Fruit fly (Drosophila melanogaster) whole organism, embryonic: ENCODE data around the gene RpS28a.

Source experiments
- Adf1 ChIP-seq: fragments of 200-800 bp; sonication (Bioruptor generic); IDR thresholded peaks from 2 replicates; pipeline ENCODE4 v1.3.6; 2022; ENCODE audit warnings: missing biosample characterization, missing genetic modification characterization
- Atf-2 ChIP-seq: fragments of 200-800 bp; sonication (Bioruptor generic); optimal IDR thresholded peaks from 2 replicates; lab custom pipeline; 2016; ENCODE audit warnings: missing biosample characterization, missing genetic modification characterization
- CG10267 ChIP-seq: fragments of 200-800 bp; sonication (Bioruptor generic); optimal IDR thresholded peaks from 2 replicates; lab custom pipeline; 2018; ENCODE audit warnings: missing biosample characterization, mild to moderate bottlenecking, missing genetic modification characterization, moderate library complexity
- CG11456 ChIP-seq: fragments of 200-800 bp; sonication (Bioruptor generic); IDR thresholded peaks from 3 replicates; pipeline ENCODE4 v1.3.6; 2022; ENCODE audit warnings: missing biosample characterization, missing genetic modification characterization
- CG12659 ChIP-seq: fragments of 200-800 bp; sonication (Bioruptor generic); optimal IDR thresholded peaks from 3 replicates; lab custom pipeline; 2017; ENCODE audit warnings: mild to moderate bottlenecking, missing biosample characterization, missing genetic modification reagents, missing genetic modification characterization
- CG14014 ChIP-seq: fragments of 200-800 bp; sonication (Bioruptor generic); IDR thresholded peaks from 2 replicates; pipeline ENCODE4 v1.3.6; 2022; ENCODE audit warnings: missing biosample characterization, missing genetic modification characterization
- CG14860 ChIP-seq: fragments of 200-800 bp; sonication (Bioruptor generic); IDR thresholded peaks from 3 replicates; pipeline ENCODE4 v1.3.6; 2022; ENCODE audit warnings: missing biosample characterization, missing genetic modification characterization; ENCODE audit not compliant: partially characterized antibody
- CG16815 ChIP-seq: fragments of 200-800 bp; sonication (Bioruptor generic); optimal IDR thresholded peaks from 3 replicates; lab custom pipeline; 2017; ENCODE audit warnings: missing biosample characterization, mild to moderate bottlenecking, missing genetic modification characterization
- CG17186 ChIP-seq: fragments of 200-800 bp; sonication (Bioruptor generic); optimal IDR thresholded peaks from 3 replicates; lab custom pipeline; 2017; ENCODE audit warnings: missing biosample characterization, missing genetic modification reagents, missing genetic modification characterization
- CG2129 ChIP-seq: fragments of 200-800 bp; sonication (Bioruptor generic); IDR thresholded peaks from 2 replicates; pipeline ENCODE4 v1.3.6; 2022; ENCODE audit warnings: missing biosample characterization, missing genetic modification characterization; ENCODE audit not compliant: partially characterized antibody
- CG33213 ChIP-seq: fragments of 200-800 bp; sonication (Bioruptor generic); optimal IDR thresholded peaks from 3 replicates; lab custom pipeline; 2016; ENCODE audit warnings: missing biosample characterization, missing genetic modification characterization
- CG3407 ChIP-seq: fragments of 200-800 bp; sonication (Bioruptor generic); optimal IDR thresholded peaks from 2 replicates; lab custom pipeline; 2018; ENCODE audit warnings: missing biosample characterization, mild to moderate bottlenecking, missing genetic modification characterization
- CG34224 ChIP-seq: fragments of 200-800 bp; sonication (Bioruptor generic); IDR thresholded peaks from 3 replicates; pipeline ENCODE4 v1.3.6; 2022; ENCODE audit warnings: missing biosample characterization, missing genetic modification characterization; ENCODE audit not compliant: partially characterized antibody
- CG42726 ChIP-seq: fragments of 200-800 bp; sonication (Bioruptor generic); IDR thresholded peaks from 2 replicates; pipeline ENCODE4 v1.3.6; 2022; ENCODE audit warnings: missing biosample characterization, missing genetic modification characterization; ENCODE audit not compliant: partially characterized antibody
- CG6272 ChIP-seq: fragments of 200-800 bp; sonication (Bioruptor generic); IDR thresholded peaks from 2 replicates; pipeline ENCODE4 v1.3.6; 2022; ENCODE audit warnings: missing biosample characterization, missing genetic modification characterization
- CG6689 ChIP-seq: fragments of 200-800 bp; sonication (Bioruptor generic); IDR thresholded peaks from 2 replicates; pipeline ENCODE4 v1.3.6; 2022; ENCODE audit warnings: missing biosample characterization, missing genetic modification characterization
- CG7963 ChIP-seq: fragments of 200-800 bp; sonication (Bioruptor generic); IDR thresholded peaks from 3 replicates; pipeline ENCODE4 v1.3.6; 2022; ENCODE audit warnings: missing biosample characterization, missing genetic modification characterization; ENCODE audit not compliant: partially characterized antibody
- CG8765 ChIP-seq: fragments of 200-800 bp; sonication (Bioruptor generic); IDR thresholded peaks from 2 replicates; pipeline ENCODE4 v1.3.6; 2022; ENCODE audit warnings: missing biosample characterization, missing genetic modification characterization
- CG9797 ChIP-seq: fragments of 200-800 bp; sonication (Bioruptor generic); optimal IDR thresholded peaks from 3 replicates; lab custom pipeline; 2018; ENCODE audit warnings: missing biosample characterization, mild to moderate bottlenecking, missing genetic modification characterization
- CG9876 ChIP-seq: fragments of 200-800 bp; sonication (Bioruptor generic); optimal IDR thresholded peaks from 2 replicates; lab custom pipeline; 2016; ENCODE audit warnings: missing biosample characterization, missing genetic modification characterization
- CG9932 ChIP-seq: fragments of 200-800 bp; sonication (Bioruptor generic); IDR thresholded peaks from 2 replicates; pipeline ENCODE4 v1.3.6; 2022; ENCODE audit warnings: missing biosample characterization, missing genetic modification characterization
- CHES-1-like ChIP-seq: fragments of 200-800 bp; sonication (Bioruptor generic); optimal IDR thresholded peaks from 2 replicates; lab custom pipeline; 2016; ENCODE audit warnings: missing biosample characterization, missing genetic modification characterization
- CTCF ChIP-seq: fragments of 200-800 bp; sonication (Bioruptor generic); optimal IDR thresholded peaks from 2 replicates; lab custom pipeline; 2017; ENCODE audit warnings: missing biosample characterization, mild to moderate bottlenecking, missing genetic modification characterization, moderate library complexity
- Dip2 ChIP-seq: fragments of 200-800 bp; sonication (Bioruptor generic); IDR thresholded peaks from 2 replicates; pipeline ENCODE4 v1.3.6; 2022; ENCODE audit warnings: missing biosample characterization, missing genetic modification characterization
- E2f2 ChIP-seq: fragments of 200-800 bp; sonication (Bioruptor generic); IDR thresholded peaks from 2 replicates; pipeline ENCODE4 v1.3.6; 2022; ENCODE audit warnings: missing biosample characterization, missing genetic modification characterization
- Fer3 ChIP-seq: fragments of 200-800 bp; sonication (Bioruptor generic); optimal IDR thresholded peaks from 2 replicates; lab custom pipeline; 2018; ENCODE audit warnings: missing biosample characterization, mild to moderate bottlenecking, missing genetic modification characterization, moderate library complexity
- Gug ChIP-seq: fragments of 200-800 bp; sonication (Bioruptor generic); IDR thresholded peaks from 4 replicates; pipeline ENCODE4 v1.3.6; 2022; ENCODE audit warnings: missing biosample characterization, missing genetic modification characterization
- Lhr ChIP-seq: fragments of 200-800 bp; sonication (Bioruptor generic); optimal IDR thresholded peaks from 3 replicates; lab custom pipeline; 2017; ENCODE audit warnings: mild to moderate bottlenecking, missing biosample characterization, missing genetic modification reagents, missing genetic modification characterization
- MESR4 ChIP-seq: fragments of 200-800 bp; sonication (Bioruptor generic); optimal IDR thresholded peaks from 2 replicates; lab custom pipeline; 2018; ENCODE audit warnings: missing biosample characterization, mild to moderate bottlenecking, missing genetic modification characterization, moderate library complexity
- Mad ChIP-seq: fragments of 200-800 bp; sonication (Bioruptor generic); optimal IDR thresholded peaks from 2 replicates; lab custom pipeline; 2016; ENCODE audit warnings: missing biosample characterization, missing genetic modification characterization
- Opbp ChIP-seq: fragments of 200-800 bp; sonication (Bioruptor generic); IDR thresholded peaks from 3 replicates; pipeline ENCODE4 v1.3.6; 2022; ENCODE audit warnings: missing biosample characterization, missing genetic modification characterization; ENCODE audit not compliant: partially characterized antibody
- Scr ChIP-seq: fragments of 200-800 bp; sonication (Bioruptor generic); IDR thresholded peaks from 2 replicates; pipeline ENCODE4 v1.3.6; 2022; ENCODE audit warnings: missing biosample characterization, missing genetic modification characterization; ENCODE audit not compliant: partially characterized antibody
- Sry-β ChIP-seq: fragments of 200-800 bp; sonication (Bioruptor generic); optimal IDR thresholded peaks from 2 replicates; lab custom pipeline; 2018; ENCODE audit warnings: missing biosample characterization, mild to moderate bottlenecking, missing genetic modification characterization, moderate library complexity
- Ssrp ChIP-seq: fragments of 200-800 bp; sonication (Bioruptor generic); optimal IDR thresholded peaks from 2 replicates; lab custom pipeline; 2018; ENCODE audit warnings: missing biosample characterization, mild to moderate bottlenecking, missing genetic modification characterization, moderate library complexity
- amos ChIP-seq: fragments of 200-800 bp; sonication (Bioruptor generic); IDR thresholded peaks from 2 replicates; pipeline ENCODE4 v1.3.6; 2022; ENCODE audit warnings: missing biosample characterization, missing genetic modification characterization; ENCODE audit not compliant: partially characterized antibody
- ase ChIP-seq: fragments of 200-800 bp; sonication (Bioruptor generic); IDR thresholded peaks from 3 replicates; pipeline ENCODE4 v1.3.6; 2022; ENCODE audit warnings: missing biosample characterization, missing genetic modification characterization
- chif ChIP-seq, 2 experiments: fragments of 200-800 bp; sonication (Bioruptor generic); optimal IDR thresholded peaks; 3 replicates each; lab custom pipeline; 2016; ENCODE audit warnings: missing biosample characterization in 2 of 2, missing genetic modification characterization in 2 of 2
- hb ChIP-seq: fragments of 200-800 bp; sonication (Bioruptor generic); IDR thresholded peaks from 3 replicates; pipeline ENCODE4 v1.3.6; 2022; ENCODE audit warnings: missing biosample characterization, missing genetic modification characterization; ENCODE audit not compliant: partially characterized antibody
- knrl ChIP-seq: fragments of 200-800 bp; sonication (Bioruptor generic); IDR thresholded peaks from 3 replicates; pipeline ENCODE4 v1.3.6; 2022; ENCODE audit warnings: missing biosample characterization, missing genetic modification characterization; ENCODE audit not compliant: partially characterized antibody
- nmo ChIP-seq: fragments of 200-800 bp; sonication (Bioruptor generic); optimal IDR thresholded peaks from 2 replicates; lab custom pipeline; 2018; ENCODE audit warnings: missing biosample characterization, mild to moderate bottlenecking, missing genetic modification characterization, moderate library complexity
- pan ChIP-seq, 4 experiments: fragments of >200 bp in 3 of 4; fragments of 200-800 bp in 1 of 4; sonication (Bioruptor generic) in 1 of 4; optimal IDR thresholded peaks in 3 of 4; IDR thresholded peaks in 1 of 4; 2 replicates each; pipeline versions ENCODE4 v1.3.6 to Lab custom; 2017 to 2022; ENCODE audit warnings: missing biosample characterization in 2 of 4, missing genetic modification characterization in 2 of 4, mixed read lengths in 1 of 4
- prd ChIP-seq, 3 experiments: fragments of >200 bp in 2 of 3; fragments of 200-800 bp in 1 of 3; sonication (Bioruptor generic) in 1 of 3; optimal IDR thresholded peaks in 2 of 3; IDR thresholded peaks in 1 of 3; 2 replicates in 2 of 3; 3 replicates in 1 of 3; pipeline versions ENCODE4 v1.3.6 to Lab custom; 2017 to 2022; ENCODE audit warnings: missing biosample characterization in 1 of 3, missing genetic modification characterization in 1 of 3
- pzg ChIP-seq: fragments of 200-800 bp; sonication (Bioruptor generic); optimal IDR thresholded peaks from 3 replicates; lab custom pipeline; 2018; ENCODE audit warnings: missing biosample characterization, mild to moderate bottlenecking, missing genetic modification characterization, moderate library complexity
- row ChIP-seq: fragments of 200-800 bp; sonication (Bioruptor generic); IDR thresholded peaks from 3 replicates; pipeline ENCODE4 v1.3.6; 2022; ENCODE audit warnings: missing biosample characterization, missing genetic modification characterization
- slbo ChIP-seq: fragments of 200-800 bp; sonication (Bioruptor generic); IDR thresholded peaks from 2 replicates; pipeline ENCODE4 v1.3.6; 2022; ENCODE audit warnings: missing biosample characterization, missing genetic modification characterization
- tna ChIP-seq: fragments of 200-800 bp; sonication (Bioruptor generic); IDR thresholded peaks from 2 replicates; pipeline ENCODE4 v1.3.6; 2022; ENCODE audit warnings: missing biosample characterization, missing genetic modification characterization; ENCODE audit not compliant: partially characterized antibody
- unpg ChIP-seq: fragments of 200-800 bp; sonication (Bioruptor generic); optimal IDR thresholded peaks from 3 replicates; lab custom pipeline; 2018; ENCODE audit warnings: missing biosample characterization, mild to moderate bottlenecking, missing genetic modification characterization, moderate library complexity
- zen ChIP-seq: fragments of 200-800 bp; sonication (Bioruptor generic); optimal IDR thresholded peaks from 3 replicates; lab custom pipeline; 2018; ENCODE audit warnings: missing biosample characterization, mild to moderate bottlenecking, missing genetic modification characterization, moderate library complexity

The RpS28a gene

DNA sequence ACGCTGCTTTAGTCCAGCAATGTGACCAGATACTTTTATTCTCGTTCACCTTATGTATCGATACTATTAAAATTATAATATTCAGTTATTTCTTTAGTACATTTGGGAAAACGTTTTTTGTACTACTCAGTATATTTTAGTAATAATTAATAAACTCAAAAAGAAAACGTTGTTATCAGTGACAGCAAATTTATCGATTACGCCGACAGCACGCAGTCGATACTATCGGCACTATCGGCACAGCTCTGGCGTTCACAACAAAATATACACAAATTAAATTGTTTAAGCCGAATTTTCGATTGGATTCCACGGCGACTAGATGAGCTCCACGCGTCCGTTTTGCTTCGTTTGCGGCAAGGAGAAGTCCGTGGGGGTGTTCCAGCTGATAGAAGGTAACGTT is 17.0 kb upstream of the RpS28a start, which contains the start of the genes janA, Sry-alpha and Sry-beta (continued):
- TF ChIP-seq Opbp (GFP tag; lab: Robert Waterston, UW) = peak; percentile 98
- TF ChIP-seq nmo (GFP tag; lab: Kevin White, UChicago) = peak; percentile 47
- peak; percentile 69 for TF ChIP-seq row
- peak; percentile 100 for TF ChIP-seq CG2129 (GFP tag; lab: Robert Waterston, UW)
- TF ChIP-seq CG10267 (tag; lab: Kevin White, UChicago) = peak; percentile 62
- peak; percentile 24; the same call in 1 of the 2 replicates for TF ChIP-seq slbo (GFP tag; lab: Robert Waterston, UW)
- no peak for TF ChIP-seq chif (GFP tag; optimal IDR thresholded peaks at IDR 0.05; lab: Kevin White, UChicago)
- peak; percentile 100 for TF ChIP-seq CG34224 (GFP tag; lab: Robert Waterston, UW)
- TF ChIP-seq CG17186 (GFP tag; lab: Kevin White, UChicago) = peak; percentile 38
- TF ChIP-seq CG7963 (GFP tag; lab: Robert Waterston, UW) = peak; percentile 96
- peak; percentile 26 for TF ChIP-seq Mad (GFP tag; lab: Kevin White, UChicago)
- TF ChIP-seq Atf-2 = no peak
- no peak for TF ChIP-seq pan (optimal IDR thresholded peaks at IDR 0.05; lab: Kevin White, UChicago)
- TF ChIP-seq pan (GFP tag; optimal IDR thresholded peaks at IDR 0.05 in 1 of 2, IDR thresholded peaks at IDR 0.05 in 1 of 2) = no peak
- TF ChIP-seq amos (GFP tag; lab: Robert Waterston, UW) = peak; percentile 99
- peak; percentile 99 for TF ChIP-seq CG14860 (GFP tag; lab: Robert Waterston, UW)
- peak; percentile 51; the same call in 1 of the 4 replicates for TF ChIP-seq Gug (GFP tag; lab: Robert Waterston, UW)
- TF ChIP-seq unpg = no peak
- no peak for TF ChIP-seq CG3407 (GFP tag; lab: Kevin White, UChicago)
- no peak for TF ChIP-seq CG9876 (GFP tag; lab: Kevin White, UChicago)
- TF ChIP-seq Fer3 = no peak
- no peak for TF ChIP-seq CG8765 (GFP tag; lab: Robert Waterston, UW)
- peak; percentile 35 for TF ChIP-seq zen (tag; lab: Kevin White, UChicago)
- no peak for TF ChIP-seq CG6689
- no peak for TF ChIP-seq prd (optimal IDR thresholded peaks at IDR 0.05; lab: Kevin White, UChicago)
- peak; percentile 10; the same call in 1 of the 3 replicates for TF ChIP-seq prd (GFP tag; IDR thresholded peaks at IDR 0.05; lab: Robert Waterston, UW)
- peak; percentile 71 for TF ChIP-seq MESR4 (GFP tag; lab: Kevin White, UChicago)
- TF ChIP-seq Sry-β (GFP tag; lab: Kevin White, UChicago) = peak; percentile 54
- peak; percentile 99 for TF ChIP-seq knrl (GFP tag; lab: Robert Waterston, UW)
- TF ChIP-seq CG33213 (GFP tag; lab: Kevin White, UChicago) = no peak
- TF ChIP-seq CG9932 (GFP tag; lab: Robert Waterston, UW) = peak; percentile 43; the same call in 1 of the 2 replicates
- TF ChIP-seq CTCF (GFP tag; lab: Kevin White, UChicago) = peak; percentile 35
- TF ChIP-seq Scr = peak; percentile 99
- peak; percentile 77 for TF ChIP-seq pzg (GFP tag; lab: Kevin White, UChicago)
- peak; percentile 97 for TF ChIP-seq CG42726
- TF ChIP-seq tna = peak; percentile 98
- peak; percentile 99 for TF ChIP-seq hb (GFP tag; lab: Robert Waterston, UW)
- peak; percentile 83 for TF ChIP-seq CG12659 (GFP tag; lab: Kevin White, UChicago)
- no peak for TF ChIP-seq CG16815
- TF ChIP-seq Adf1 (GFP tag; lab: Robert Waterston, UW) = peak; percentile 51
- TF ChIP-seq CG6272 (GFP tag; lab: Robert Waterston, UW) = peak; percentile 29; the same call in 1 of the 2 replicates
- peak; percentile 71 for TF ChIP-seq E2f2 (GFP tag; lab: Robert Waterston, UW)
- TF ChIP-seq Lhr (GFP tag; lab: Kevin White, UChicago) = peak; percentile 24
- no peak for TF ChIP-seq CG14014
- peak; percentile 13 for TF ChIP-seq CHES-1-like (GFP tag; lab: Kevin White, UChicago)
- no peak for TF ChIP-seq Ssrp
- peak; percentile 80 for TF ChIP-seq CG9797 (GFP tag; lab: Kevin White, UChicago)
- TF ChIP-seq CG11456 (GFP tag; lab: Robert Waterston, UW) = no peak
- no peak for TF ChIP-seq ase (GFP tag; lab: Robert Waterston, UW)
- no peak for TF ChIP-seq Dip2 (GFP tag; lab: Robert Waterston, UW)
